Fruit fly (Drosophila melanogaster) whole organism, prepupa: Measurements from ENCODE around the gene drn.

Experiments
- Blimp-1 ChIP-seq: fragments of 200-800 bp; sonication (Bioruptor generic); optimal IDR thresholded peaks from 3 replicates; lab custom pipeline; 2017; ENCODE audit warnings: missing biosample characterization, missing genetic modification characterization, mild to moderate bottlenecking, moderate library complexity, missing genetic modification reagents
- CG11762 ChIP-seq: fragments of 200-800 bp; sonication (Bioruptor generic); optimal IDR thresholded peaks from 3 replicates; lab custom pipeline; 2016; ENCODE audit warnings: missing biosample characterization, missing genetic modification characterization; ENCODE audit not compliant: insufficient read depth
- CG15336 ChIP-seq: fragments of 200-800 bp; sonication (Bioruptor generic); IDR thresholded peaks from 2 replicates; pipeline ENCODE4 v1.3.6; 2022; ENCODE audit warnings: missing biosample characterization, missing genetic modification characterization
- CG1621 ChIP-seq: fragments of 200-800 bp; sonication (Bioruptor generic); optimal IDR thresholded peaks from 3 replicates; lab custom pipeline; 2018; ENCODE audit warnings: missing biosample characterization, mild to moderate bottlenecking, missing genetic modification characterization
- CG3032 ChIP-seq: fragments of 200-800 bp; optimal IDR thresholded peaks from 2 replicates; lab custom pipeline; 2019; ENCODE audit warnings: missing biosample characterization, mild to moderate bottlenecking, missing genetic modification characterization, moderate library complexity
- CG31627 ChIP-seq: fragments of 200-800 bp; sonication (Bioruptor generic); optimal IDR thresholded peaks from 3 replicates; lab custom pipeline; 2016; ENCODE audit warnings: missing biosample characterization, missing genetic modification characterization
- CG34406 ChIP-seq: fragments of 200-800 bp; sonication (Bioruptor generic); optimal IDR thresholded peaks from 3 replicates; lab custom pipeline; 2016; ENCODE audit warnings: missing biosample characterization, missing genetic modification characterization
- CG3919 ChIP-seq: fragments of 200-800 bp; sonication (Bioruptor generic); optimal IDR thresholded peaks from 3 replicates; lab custom pipeline; 2016; ENCODE audit warnings: missing biosample characterization, missing genetic modification characterization
- CG4318 ChIP-seq: fragments of 200-800 bp; sonication (Bioruptor generic); optimal IDR thresholded peaks from 3 replicates; lab custom pipeline; 2017; ENCODE audit warnings: missing biosample characterization, mild to moderate bottlenecking, missing genetic modification characterization
- CG6163 ChIP-seq: fragments of 200-800 bp; sonication (Bioruptor generic); IDR thresholded peaks from 3 replicates; pipeline ENCODE4 v1.3.6; 2022; ENCODE audit warnings: missing biosample characterization, missing genetic modification characterization
- CG6792 ChIP-seq: fragments of 200-800 bp; sonication (Bioruptor generic); optimal IDR thresholded peaks from 3 replicates; lab custom pipeline; 2016; ENCODE audit warnings: missing biosample characterization, missing genetic modification characterization
- CG7368 ChIP-seq: fragments of 200-800 bp; sonication (Bioruptor generic); optimal IDR thresholded peaks from 3 replicates; lab custom pipeline; 2016; ENCODE audit warnings: missing biosample characterization, missing genetic modification characterization
- CG8319 ChIP-seq: fragments of 200-800 bp; sonication (Bioruptor generic); optimal IDR thresholded peaks from 3 replicates; lab custom pipeline; 2016; ENCODE audit warnings: missing biosample characterization, missing genetic modification characterization
- CG8632 ChIP-seq: fragments of 200-800 bp; sonication (Bioruptor generic); optimal IDR thresholded peaks from 3 replicates; lab custom pipeline; 2016; ENCODE audit warnings: missing biosample characterization, missing genetic modification characterization
- CG9139 ChIP-seq: fragments of 200-800 bp; sonication (Bioruptor generic); optimal IDR thresholded peaks from 3 replicates; lab custom pipeline; 2017; ENCODE audit warnings: missing biosample characterization, mild to moderate bottlenecking, missing genetic modification characterization
- Eip75B ChIP-seq: fragments of 200-800 bp; sonication (Bioruptor generic); optimal IDR thresholded peaks from 3 replicates; lab custom pipeline; 2016; ENCODE audit warnings: missing biosample characterization, missing genetic modification characterization
- Eip93F ChIP-seq: fragments of 200-800 bp; sonication (Bioruptor generic); optimal IDR thresholded peaks from 2 replicates; lab custom pipeline; 2016; ENCODE audit warnings: missing biosample characterization, mild to moderate bottlenecking, missing genetic modification characterization
- Ets21C ChIP-seq: fragments of 200-800 bp; sonication (Bioruptor generic); optimal IDR thresholded peaks from 3 replicates; lab custom pipeline; 2016; ENCODE audit warnings: missing biosample characterization, missing genetic modification characterization
- Ets96B ChIP-seq: fragments of 200-800 bp; optimal IDR thresholded peaks from 2 replicates; lab custom pipeline; 2019; ENCODE audit warnings: missing biosample characterization, mild to moderate bottlenecking, missing genetic modification characterization, moderate library complexity
- Gug ChIP-seq: fragments of 200-800 bp; sonication (Bioruptor generic); IDR thresholded peaks from 2 replicates; pipeline ENCODE4 v1.3.6; 2022; ENCODE audit warnings: missing biosample characterization, missing genetic modification characterization
- Hr38 ChIP-seq: sonication (Bioruptor generic); optimal IDR thresholded peaks from 2 replicates; lab custom pipeline; 2016; ENCODE audit warnings: missing biosample characterization, missing genetic modification characterization
- Hr4 ChIP-seq: fragments of 200-800 bp; sonication (Bioruptor generic); optimal IDR thresholded peaks from 3 replicates; lab custom pipeline; 2016; ENCODE audit warnings: missing biosample characterization, missing genetic modification characterization
- Lpt ChIP-seq: fragments of 200-800 bp; sonication (Bioruptor generic); optimal IDR thresholded peaks from 3 replicates; lab custom pipeline; 2016; ENCODE audit warnings: missing biosample characterization, missing genetic modification characterization
- OdsH ChIP-seq: fragments of 200-800 bp; sonication (Bioruptor generic); optimal IDR thresholded peaks from 3 replicates; lab custom pipeline; 2016; ENCODE audit warnings: missing biosample characterization, missing genetic modification characterization
- Sox14 ChIP-seq: fragments of 200-800 bp; sonication (Bioruptor generic); optimal IDR thresholded peaks from 3 replicates; lab custom pipeline; 2016; ENCODE audit warnings: missing biosample characterization, missing genetic modification characterization
- Sox15 ChIP-seq: fragments of 200-800 bp; sonication (Bioruptor generic); optimal IDR thresholded peaks from 3 replicates; lab custom pipeline; 2016; ENCODE audit warnings: missing biosample characterization, missing genetic modification characterization
- cyc ChIP-seq: fragments of 200-800 bp; sonication (Bioruptor generic); optimal IDR thresholded peaks from 3 replicates; lab custom pipeline; 2016; ENCODE audit warnings: missing biosample characterization, missing genetic modification characterization
- dsx ChIP-seq: fragments of 200-800 bp; optimal IDR thresholded peaks from 3 replicates; lab custom pipeline; 2019; ENCODE audit warnings: missing biosample characterization, mild to moderate bottlenecking, missing genetic modification characterization, moderate library complexity; ENCODE audit not compliant: poor library complexity, severe bottlenecking
- eg ChIP-seq: fragments of 200-800 bp; sonication (Bioruptor generic); IDR thresholded peaks from 3 replicates; pipeline ENCODE4 v1.3.6; 2022; ENCODE audit warnings: missing biosample characterization, missing genetic modification characterization
- fd59A ChIP-seq: fragments of 200-800 bp; sonication (Bioruptor generic); optimal IDR thresholded peaks from 2 replicates; lab custom pipeline; 2017; ENCODE audit warnings: missing biosample characterization, mild to moderate bottlenecking, missing genetic modification characterization, missing genetic modification reagents
- fd85E ChIP-seq: fragments of 200-800 bp; sonication (Bioruptor generic); optimal IDR thresholded peaks from 3 replicates; lab custom pipeline; 2016; ENCODE audit warnings: missing biosample characterization, missing genetic modification characterization
- fkh ChIP-seq: fragments of 200-800 bp; sonication (Bioruptor generic); optimal IDR thresholded peaks from 3 replicates; lab custom pipeline; 2017; ENCODE audit warnings: missing biosample characterization, mild to moderate bottlenecking, missing genetic modification characterization, moderate library complexity
- lz ChIP-seq: fragments of 200-800 bp; sonication (Bioruptor generic); optimal IDR thresholded peaks from 3 replicates; lab custom pipeline; 2016; ENCODE audit warnings: missing biosample characterization, missing genetic modification characterization
- net ChIP-seq: fragments of 200-800 bp; sonication (Bioruptor generic); optimal IDR thresholded peaks from 3 replicates; lab custom pipeline; 2016; ENCODE audit warnings: missing biosample characterization, missing genetic modification characterization
- pdm3 ChIP-seq: fragments of 200-800 bp; sonication (Bioruptor generic); optimal IDR thresholded peaks from 3 replicates; lab custom pipeline; 2016; ENCODE audit warnings: missing biosample characterization, missing genetic modification characterization
- salr ChIP-seq, 2 experiments: fragments of 200-800 bp; sonication (Bioruptor generic); optimal IDR thresholded peaks; 3 replicates each; lab custom pipeline; 2016 to 2018; ENCODE audit warnings: missing biosample characterization in 2 of 2, missing genetic modification characterization in 2 of 2, mild to moderate bottlenecking in 1 of 2
- ss ChIP-seq, 2 experiments: fragments of 200-800 bp; sonication (Bioruptor generic); optimal IDR thresholded peaks; 2 replicates in 1 of 2; 3 replicates in 1 of 2; lab custom pipeline; 2017 to 2018; ENCODE audit warnings: mild to moderate bottlenecking in 2 of 2, missing biosample characterization in 2 of 2, missing genetic modification characterization in 2 of 2, moderate library complexity in 1 of 2
- topi ChIP-seq: fragments of 200-800 bp; sonication (Bioruptor generic); optimal IDR thresholded peaks from 3 replicates; lab custom pipeline; 2016; ENCODE audit warnings: missing biosample characterization, missing genetic modification characterization

Gene drn

dm6 chr3R:9340076-9340315, at the start of gene drn:
TSS of gene drn (plus strand) at chr3R:9340216.
- no peak for TF ChIP-seq Lpt
- no peak for TF ChIP-seq CG8632 (GFP tag; lab: Kevin White, UChicago)
- TF ChIP-seq Eip93F (GFP tag; lab: Kevin White, UChicago) = no peak
- no peak for TF ChIP-seq CG6163 (GFP tag; lab: Robert Waterston, UW)
- no peak for TF ChIP-seq CG31627
- no peak for TF ChIP-seq CG8319 (GFP tag; lab: Kevin White, UChicago)
- no peak for TF ChIP-seq fkh

- TF ChIP-seq Eip75B (GFP tag; lab: Kevin White, UChicago) (no peak), net (GFP tag; lab: Kevin White, UChicago) (no peak), CG34406 (GFP tag; lab: Kevin White, UChicago) (no peak), OdsH (GFP tag; lab: Kevin White, UChicago) (no peak), Gug (GFP tag; lab: Robert Waterston, UW) (no peak), pdm3 (no peak), CG4318 (GFP tag; lab: Kevin White, UChicago) (no peak), CG3032 (tag; lab: Kevin White, UChicago) (no peak), Blimp-1 (GFP tag; lab: Kevin White, UChicago) (no peak), eg (no peak), CG6792 (no peak), Ets96B (tag; lab: Kevin White, UChicago) (no peak), CG31627 (no peak)
These were observed 42.9 kb upstream of the drn start for dm6 chr3R:9297163-9297562.

dm6 chr3R:9321470-9321869, 18.5 kb upstream of the drn start, which contains the start of gene HP1e:
TSS of gene HP1e (plus strand) at chr3R:9321770.
- TF ChIP-seq lz (no peak), Hr4 (no peak), CG6792 (no peak), Sox15 (GFP tag; lab: Kevin White, UChicago) (no peak), dsx (GFP tag; lab: Kevin White, UChicago) (no peak), fd59A (no peak), CG11762 (no peak), Hr38 (GFP tag; lab: Kevin White, UChicago) (no peak), salr (GFP tag; optimal IDR thresholded peaks at IDR 0.05; lab: Kevin White, UChicago) (no peak), fd85E (GFP tag; lab: Kevin White, UChicago) (no peak), Gug (GFP tag; lab: Robert Waterston, UW) (no peak)

DNA sequence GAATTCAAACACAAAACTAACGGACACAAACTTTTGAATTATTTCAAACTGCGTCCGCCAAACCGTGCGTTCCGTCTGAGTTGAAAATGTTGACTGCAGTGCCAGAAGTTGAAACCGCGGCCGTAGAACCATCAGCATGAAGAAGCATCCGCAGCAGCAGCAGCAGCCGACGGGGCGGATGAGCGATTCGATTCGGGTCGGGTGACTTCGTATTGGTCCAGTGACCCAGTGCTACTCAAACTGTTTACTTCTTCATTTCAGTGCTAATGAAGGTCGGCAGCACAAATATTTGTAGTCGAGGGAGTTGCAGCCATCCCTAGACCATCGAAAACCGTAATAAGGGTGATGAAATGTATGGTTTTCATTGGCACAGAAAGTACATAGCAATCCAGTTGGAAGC, 11.6 kb upstream of the drn start, which contains the start of gene CG8861:
Gene CG8861 (minus strand): TSS at position 101 of the 400 bp plus-strand sequence.
- no peak for TF ChIP-seq OdsH (GFP tag; lab: Kevin White, UChicago)
- TF ChIP-seq CG1621 (tag; lab: Kevin White, UChicago) = no peak
- no peak for TF ChIP-seq CG8632 (GFP tag; lab: Kevin White, UChicago)
- no peak for TF ChIP-seq CG9139 (GFP tag; lab: Kevin White, UChicago)
- no peak for TF ChIP-seq dsx (GFP tag; lab: Kevin White, UChicago)
- no peak for TF ChIP-seq topi (GFP tag; lab: Kevin White, UChicago)
- TF ChIP-seq CG3919 (GFP tag; lab: Kevin White, UChicago) = no peak
- no peak for TF ChIP-seq lz
- no peak for TF ChIP-seq cyc
- no peak for TF ChIP-seq Lpt
- no peak for TF ChIP-seq Sox14 (GFP tag; lab: Kevin White, UChicago)
- TF ChIP-seq ss (GFP tag; optimal IDR thresholded peaks at IDR 0.05; lab: Kevin White, UChicago) = no peak
- no peak for TF ChIP-seq CG15336 (GFP tag; lab: Robert Waterston, UW)
- TF ChIP-seq CG6792 = no peak
- TF ChIP-seq Ets21C (GFP tag; lab: Kevin White, UChicago) = no peak
- no peak for TF ChIP-seq CG7368 (GFP tag; lab: Kevin White, UChicago)
